Worm (Caenorhabditis elegans) whole organism, midembryonic: ENCODE results near the gene cab-1.

Experiments
- T22C8.4 ChIP-seq: fragments of 200-800 bp; sonication (Bioruptor generic); IDR thresholded peaks from 2 replicates; pipeline ENCODE4 v1.3.6; 2022; ENCODE audit warnings: missing genetic modification characterization, missing compliant biosample characterization
- cog-1 ChIP-seq: sonication (generic microtip); optimal IDR thresholded peaks from 2 replicates; lab custom pipeline; 2016; ENCODE audit warnings: missing genetic modification characterization, missing compliant biosample characterization
- flt-1 ChIP-seq: fragments of 200-800 bp; sonication (Bioruptor generic); IDR thresholded peaks from 2 replicates; pipeline ENCODE4 v1.3.6; 2022; ENCODE audit warnings: missing genetic modification characterization, missing compliant biosample characterization
- klf-2 ChIP-seq: fragments of 200-800 bp; sonication (Bioruptor generic); conservative IDR thresholded peaks from 2 replicates; pipeline ENCODE4 v1.3.6; 2022; ENCODE audit warnings: missing genetic modification reagents, missing genetic modification characterization, missing compliant biosample characterization
- med-1 ChIP-seq: sonication (generic microtip); optimal IDR thresholded peaks from 2 replicates; lab custom pipeline; 2017; ENCODE audit warnings: missing genetic modification characterization, mild to moderate bottlenecking, missing compliant biosample characterization, antibody characterized with exemption, missing genetic modification reagents; ENCODE audit not compliant: insufficient read depth
- ref-1 ChIP-seq: fragments of 200-800 bp; sonication (Bioruptor generic); conservative IDR thresholded peaks from 2 replicates; pipeline ENCODE4 v1.3.6; 2022; ENCODE audit warnings: missing genetic modification reagents, missing genetic modification characterization, missing compliant biosample characterization
- tab-1 ChIP-seq: fragments of 200-800 bp; sonication (Bioruptor generic); IDR thresholded peaks from 2 replicates; pipeline ENCODE4 v1.3.6; 2022; ENCODE audit warnings: missing genetic modification characterization, missing compliant biosample characterization
- ztf-23 ChIP-seq: fragments of 200-800 bp; sonication (Bioruptor generic); IDR thresholded peaks from 2 replicates; pipeline ENCODE4 v1.3.6; 2022; ENCODE audit warnings: missing genetic modification reagents, missing genetic modification characterization, missing compliant biosample characterization
- ztf-29 ChIP-seq: fragments of 200-800 bp; sonication (Bioruptor generic); IDR thresholded peaks from 2 replicates; pipeline ENCODE4 v1.3.6; 2022; ENCODE audit warnings: missing genetic modification reagents, missing genetic modification characterization, missing compliant biosample characterization

The cab-1 gene

ce11 chrX:12212801-12213200, at the start of gene cab-1:
Gene cab-1, minus strand, starts transcription at chrX:12212901.
- TF ChIP-seq ref-1 (no peak), ztf-29 (no peak)

DNA sequence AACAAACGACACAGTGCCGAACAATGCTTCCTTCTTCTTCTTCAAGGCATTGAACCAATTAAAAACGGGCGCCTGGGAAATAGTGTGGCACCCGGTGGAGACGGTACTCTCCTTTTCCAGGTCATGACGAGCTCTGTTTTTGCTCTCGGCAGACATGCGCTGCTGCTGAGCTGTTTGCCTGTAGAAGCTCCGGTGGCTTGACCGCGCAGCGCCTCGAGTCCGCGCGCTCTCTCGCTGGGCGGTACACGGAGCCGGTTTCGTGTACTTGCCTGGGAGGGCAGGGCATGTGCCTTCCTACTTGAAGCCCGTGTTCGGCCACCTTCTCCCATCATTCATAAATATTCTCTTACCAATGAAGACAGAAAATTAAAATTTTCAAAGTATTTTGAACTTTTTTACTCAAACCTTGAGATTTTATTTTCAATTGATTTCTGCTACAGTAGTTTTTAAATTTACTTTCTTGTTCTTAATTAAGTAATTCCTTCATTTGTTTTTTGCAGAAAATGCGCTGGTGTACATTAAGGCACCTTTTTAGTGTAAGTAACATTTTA, 47.8 kb upstream of the cab-1 start, which contains the start of gene E01G6.1:
TSS of gene E01G6.1 (plus strand) at position 501 of the 551 bp plus-strand sequence.
- no peak for TF ChIP-seq tab-1 (GFP tag; lab: Robert Waterston, UW)
- TF ChIP-seq ztf-29: peak; percentile 8; the same call in 1 of the 2 replicates

DNA sequence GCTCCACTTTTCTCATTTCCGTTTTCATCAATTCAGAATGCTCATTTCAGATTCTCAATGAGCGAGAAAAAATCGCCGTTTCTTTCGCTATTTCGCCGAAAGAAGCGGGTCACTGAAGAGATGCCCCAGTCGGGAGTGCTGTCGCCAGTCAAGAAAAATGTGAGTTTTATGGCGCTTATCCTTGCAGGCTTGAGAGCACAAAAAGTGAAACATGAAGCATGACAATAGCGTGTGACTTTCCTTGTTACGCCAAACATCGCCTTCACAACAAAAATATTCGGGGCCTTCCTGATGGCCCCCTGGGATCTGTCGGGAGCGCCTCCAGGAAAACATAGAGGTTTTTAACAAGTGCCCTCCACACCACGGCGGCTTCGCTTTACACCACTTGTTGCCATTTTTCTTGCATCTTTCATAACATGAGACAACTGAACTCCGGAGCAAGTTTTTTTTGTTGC, 43.9 kb upstream of the cab-1 start, which contains the start of gene E01G6.2:
TSS of gene E01G6.2 (plus strand) at position 51 of the 455 bp plus-strand sequence.
- TF ChIP-seq klf-2 (GFP tag; lab: Robert Waterston, UW) (no peak), cog-1 (no peak)

DNA sequence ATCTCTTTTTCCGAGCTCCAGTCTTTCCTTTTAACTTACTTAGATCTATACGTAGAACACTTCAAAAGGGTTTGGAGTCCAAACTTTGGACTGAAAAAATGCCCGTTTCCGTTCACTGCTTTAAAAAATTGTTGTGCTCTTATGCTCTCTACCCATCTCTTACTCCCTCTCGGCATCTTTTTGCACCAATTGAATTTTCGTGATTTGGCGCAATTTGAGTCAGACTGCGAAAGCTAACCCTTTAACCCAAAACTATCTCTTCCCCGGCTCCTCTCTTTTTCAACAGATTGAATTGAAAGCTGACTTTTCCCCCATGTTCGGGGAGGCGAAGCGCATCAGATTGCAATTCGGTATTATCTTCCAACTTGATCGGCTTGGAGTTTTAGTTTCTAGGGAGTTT, 39.5 kb upstream of the cab-1 start:
- TF ChIP-seq cog-1: no peak
- TF ChIP-seq ztf-29: no peak
- TF ChIP-seq T22C8.4 (GFP tag; lab: Robert Waterston, UW): no peak
- TF ChIP-seq klf-2 (GFP tag; lab: Robert Waterston, UW): no peak
- TF ChIP-seq tab-1 (GFP tag; lab: Robert Waterston, UW): no peak
- TF ChIP-seq flt-1 (GFP tag; lab: Robert Waterston, UW): no peak
- no peak for TF ChIP-seq ref-1
- no peak for TF ChIP-seq med-1 (GFP tag; lab: Kevin White, UChicago)
- no peak for TF ChIP-seq ztf-23 (GFP tag; lab: Robert Waterston, UW)

- TF ChIP-seq T22C8.4 (GFP tag; lab: Robert Waterston, UW) (no peak), ztf-29 (no peak), cog-1 (no peak), ztf-23 (GFP tag; lab: Robert Waterston, UW) (no peak), flt-1 (GFP tag; lab: Robert Waterston, UW) (no peak), med-1 (GFP tag; lab: Kevin White, UChicago) (no peak), tab-1 (GFP tag; lab: Robert Waterston, UW) (no peak), ref-1 (no peak), klf-2 (GFP tag; lab: Robert Waterston, UW) (no peak)
Observed at ce11 chrX:12248140-12248539, 35.4 kb upstream of the cab-1 start.

DNA sequence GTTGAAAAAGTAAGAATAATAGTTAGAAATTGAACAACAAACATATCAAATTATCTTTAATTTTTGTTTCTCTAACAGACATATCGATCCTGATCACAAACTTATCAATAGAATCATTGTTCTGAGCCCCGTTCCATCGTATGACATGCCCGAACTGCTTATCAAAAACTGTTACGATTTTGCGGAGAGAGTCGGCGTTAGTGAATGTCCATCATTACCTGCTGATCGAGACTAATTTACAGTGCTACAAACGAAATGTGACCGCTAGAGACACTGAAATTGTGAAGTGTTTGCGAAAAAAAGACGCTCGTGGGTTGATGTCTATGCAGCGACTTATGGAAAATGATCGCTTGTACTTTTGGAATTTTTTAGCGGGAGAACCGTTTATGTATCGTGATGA, 30.2 kb upstream of the cab-1 start:
- TF ChIP-seq ztf-23 (GFP tag; lab: Robert Waterston, UW) (no peak), ref-1 (no peak)

DNA sequence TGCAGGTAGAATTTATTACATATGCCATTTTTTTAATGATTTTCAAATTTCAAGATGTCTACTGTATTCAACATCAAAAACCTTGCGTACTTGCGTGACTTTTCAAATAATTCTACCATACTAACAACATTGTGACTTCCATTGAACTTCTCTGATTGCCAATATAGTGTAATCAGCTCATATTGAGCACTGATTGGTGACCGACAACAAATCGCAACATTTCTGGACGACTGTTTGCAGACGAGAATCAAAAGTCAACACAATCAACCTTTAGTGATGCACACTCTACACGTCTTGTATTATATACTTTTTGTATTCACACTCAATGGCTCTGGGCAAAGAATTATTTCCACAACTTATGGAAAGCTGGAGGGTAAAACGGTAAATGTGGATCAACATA, 28.8 kb upstream of the cab-1 start, which contains the start of gene cest-3:
TSS of gene cest-3 (plus strand) at position 190 of the 400 bp plus-strand sequence.
- TF ChIP-seq klf-2 (GFP tag; lab: Robert Waterston, UW) (no peak), cog-1 (no peak), ztf-23 (GFP tag; lab: Robert Waterston, UW) (no peak), tab-1 (GFP tag; lab: Robert Waterston, UW) (no peak), ref-1 (no peak)

DNA sequence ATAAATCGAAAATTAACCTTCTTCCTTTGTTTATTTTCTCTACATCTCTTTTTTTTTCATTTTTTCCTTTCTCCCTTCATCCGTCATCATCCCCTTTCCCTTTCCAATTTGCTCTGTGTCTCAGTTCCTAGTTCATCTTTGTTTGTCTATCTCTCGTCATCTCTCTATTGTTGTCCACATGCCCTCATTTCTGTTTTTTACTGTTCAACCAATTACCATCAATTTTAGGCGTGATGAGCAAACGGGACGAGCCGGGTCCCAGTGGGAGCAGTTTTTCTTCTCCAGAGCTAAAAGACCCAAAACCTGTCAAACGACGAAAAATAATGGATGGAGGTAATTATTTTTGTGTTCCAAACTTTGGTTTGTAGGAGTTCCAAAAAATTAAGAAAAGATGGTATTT, 22.7 kb upstream of the cab-1 start, which contains the start of gene C23H4.6:
TSS of gene C23H4.6 (plus strand) at position 219 of the 400 bp plus-strand sequence.
- TF ChIP-seq ref-1 (no peak), med-1 (GFP tag; lab: Kevin White, UChicago) (no peak), klf-2 (GFP tag; lab: Robert Waterston, UW) (no peak), ztf-23 (GFP tag; lab: Robert Waterston, UW) (no peak), cog-1 (no peak), tab-1 (GFP tag; lab: Robert Waterston, UW) (no peak), ztf-29 (no peak)

DNA sequence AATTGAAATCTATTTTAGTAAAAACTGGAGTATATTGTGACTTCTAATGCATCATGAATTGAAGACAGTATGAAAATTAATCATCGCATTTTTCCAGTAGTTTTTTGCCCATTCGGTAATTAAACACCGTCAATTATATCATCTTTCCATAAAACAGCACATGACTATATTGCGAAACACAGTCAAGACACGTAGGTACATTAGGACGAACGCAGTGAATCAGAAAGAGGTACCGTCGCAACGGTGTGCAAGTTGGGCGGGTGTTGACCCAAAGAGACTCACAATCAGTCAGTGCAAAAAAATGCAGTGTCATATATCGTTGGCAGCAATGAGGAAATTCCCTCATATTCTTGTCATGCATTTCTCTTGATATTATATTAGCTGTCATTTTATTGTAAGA, 21.7 kb upstream of the cab-1 start:
- TF ChIP-seq klf-2 (GFP tag; lab: Robert Waterston, UW): no peak
- no peak for TF ChIP-seq ztf-23 (GFP tag; lab: Robert Waterston, UW)
- TF ChIP-seq T22C8.4 (GFP tag; lab: Robert Waterston, UW): no peak
- TF ChIP-seq tab-1 (GFP tag; lab: Robert Waterston, UW): no peak
- TF ChIP-seq ref-1: no peak
- TF ChIP-seq cog-1: no peak
- TF ChIP-seq med-1 (GFP tag; lab: Kevin White, UChicago): no peak
- no peak for TF ChIP-seq flt-1 (GFP tag; lab: Robert Waterston, UW)
- no peak for TF ChIP-seq ztf-29

- no peak for TF ChIP-seq ztf-23 (GFP tag; lab: Robert Waterston, UW)
- TF ChIP-seq klf-2 (GFP tag; lab: Robert Waterston, UW): no peak
- no peak for TF ChIP-seq tab-1 (GFP tag; lab: Robert Waterston, UW)
- TF ChIP-seq flt-1 (GFP tag; lab: Robert Waterston, UW): no peak
- no peak for TF ChIP-seq T22C8.4 (GFP tag; lab: Robert Waterston, UW)
- no peak for TF ChIP-seq ref-1
- TF ChIP-seq cog-1: no peak
- no peak for TF ChIP-seq med-1 (GFP tag; lab: Kevin White, UChicago)
- TF ChIP-seq ztf-29: no peak
Observed at ce11 chrX:12230357-12230756, 17.7 kb upstream of the cab-1 start.

DNA sequence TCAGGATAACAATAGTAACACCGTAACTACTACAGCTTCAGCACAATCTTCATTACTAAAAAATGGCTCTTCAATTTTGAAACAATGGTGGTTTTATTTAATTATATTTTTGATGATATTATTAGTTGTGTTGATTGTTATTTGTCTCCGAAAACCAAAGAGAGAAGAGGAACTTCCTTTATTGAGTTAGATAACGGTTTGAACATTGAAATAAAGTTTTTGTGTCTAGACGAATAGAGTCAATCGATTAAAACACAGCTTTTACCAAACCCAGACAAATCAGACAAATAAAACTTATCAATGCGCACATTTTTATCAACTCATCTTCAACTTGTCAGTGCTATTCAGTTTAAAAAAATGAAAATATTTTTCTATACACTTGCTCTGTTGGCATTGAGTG, 16.9 kb upstream of the cab-1 start, which contains the start of gene cest-7:
TSS of gene cest-7 (plus strand) at position 301 of the 400 bp plus-strand sequence.
- no peak for TF ChIP-seq flt-1 (GFP tag; lab: Robert Waterston, UW)
- TF ChIP-seq T22C8.4 (GFP tag; lab: Robert Waterston, UW): no peak
- no peak for TF ChIP-seq ztf-29
- no peak for TF ChIP-seq cog-1
- TF ChIP-seq tab-1 (GFP tag; lab: Robert Waterston, UW): no peak
- no peak for TF ChIP-seq klf-2 (GFP tag; lab: Robert Waterston, UW)
- TF ChIP-seq ref-1: no peak
